Worm (Caenorhabditis elegans) whole organism, L4 larva: Measurements from ENCODE around the gene Y54G2A.40.

Source experiments
- D1046.2 ChIP-seq: fragments of 200-800 bp; sonication (Bioruptor generic); IDR thresholded peaks from 2 replicates; pipeline ENCODE4 v1.3.6; 2022; ENCODE audit warnings: missing genetic modification characterization, missing compliant biosample characterization
- F44E2.7 ChIP-seq: fragments of 200-800 bp; sonication (Bioruptor generic); IDR thresholded peaks from 2 replicates; pipeline ENCODE4 v2.1.2; 2022; ENCODE audit warnings: missing genetic modification characterization, missing compliant biosample characterization
- F49E8.2 ChIP-seq: sonication (generic microtip); optimal IDR thresholded peaks from 2 replicates; lab custom pipeline; 2016; ENCODE audit warnings: missing compliant biosample characterization, mild to moderate bottlenecking, missing genetic modification characterization, borderline replicate concordance
- R02D3.7 ChIP-seq: fragments of 150-350 bp; sonication (generic microtip); optimal IDR thresholded peaks from 3 replicates; lab custom pipeline; 2014; ENCODE audit warnings: missing biosample characterization, missing genetic modification characterization
- T20F7.1 ChIP-seq: fragments of 200-800 bp; sonication (Bioruptor generic); optimal IDR thresholded peaks from 2 replicates; lab custom pipeline; 2018; ENCODE audit warnings: mild to moderate bottlenecking, missing genetic modification characterization, missing compliant biosample characterization
- T26A8.4 ChIP-seq: fragments of 200-800 bp; sonication (Bioruptor generic); IDR thresholded peaks from 2 replicates; pipeline ENCODE4 v1.3.6; 2022; ENCODE audit warnings: missing genetic modification characterization, missing compliant biosample characterization
- Y105C5A.15 ChIP-seq: fragments of 200-800 bp; sonication (Bioruptor generic); IDR thresholded peaks from 2 replicates; pipeline ENCODE4 v1.3.6; 2022; ENCODE audit warnings: missing genetic modification characterization, missing compliant biosample characterization
- Y48G9A.11 ChIP-seq: fragments of 200-800 bp; sonication (Bioruptor generic); IDR thresholded peaks from 2 replicates; pipeline ENCODE4 v1.3.6; 2022; ENCODE audit warnings: missing genetic modification reagents, missing genetic modification characterization, missing compliant biosample characterization
- Y75B8A.6 ChIP-seq: fragments of 200-800 bp; sonication (Bioruptor generic); IDR thresholded peaks from 2 replicates; pipeline ENCODE4 v1.3.6; 2022; ENCODE audit warnings: missing genetic modification reagents, missing genetic modification characterization, missing compliant biosample characterization
- ZK546.5 ChIP-seq, 2 experiments: sonication (generic microtip); optimal IDR thresholded peaks; 2 replicates each; lab custom pipeline; 2017; ENCODE audit warnings: missing biosample characterization in 2 of 2, missing genetic modification characterization in 2 of 2
- attf-4 ChIP-seq: sonication (generic microtip); optimal IDR thresholded peaks from 3 replicates; lab custom pipeline; 2017; ENCODE audit warnings: missing biosample characterization, missing genetic modification characterization
- ceh-28 ChIP-seq: fragments of 150-350 bp; optimal IDR thresholded peaks from 2 replicates; lab custom pipeline; 2014; ENCODE audit warnings: missing biosample characterization, missing genetic modification reagents, missing genetic modification characterization
- ces-1 ChIP-seq: fragments of 150-350 bp; sonication (generic microtip); optimal IDR thresholded peaks from 4 replicates; lab custom pipeline; 2014; ENCODE audit warnings: missing biosample characterization, missing genetic modification reagents, missing genetic modification characterization
- cey-2 ChIP-seq: sonication (generic microtip); optimal IDR thresholded peaks from 3 replicates; lab custom pipeline; 2017; ENCODE audit warnings: missing genetic modification characterization, mild to moderate bottlenecking, missing compliant biosample characterization, antibody characterized with exemption, borderline replicate concordance; ENCODE audit not compliant: insufficient read depth
- daf-12 ChIP-seq: fragments of 150-350 bp; optimal IDR thresholded peaks from 2 replicates; lab custom pipeline; 2014; ENCODE audit warnings: missing biosample characterization, missing genetic modification reagents, missing genetic modification characterization
- daf-19 ChIP-seq: fragments of 200-800 bp; sonication (Bioruptor generic); conservative IDR thresholded peaks from 2 replicates; pipeline ENCODE4 v1.3.6; 2022; ENCODE audit warnings: missing genetic modification characterization, missing compliant biosample characterization
- daf-8 ChIP-seq: fragments of 200-800 bp; sonication (Bioruptor generic); IDR thresholded peaks from 2 replicates; pipeline ENCODE4 v1.3.6; 2022; ENCODE audit warnings: missing genetic modification characterization, missing compliant biosample characterization
- dve-1 ChIP-seq: sonication (generic microtip); optimal IDR thresholded peaks from 2 replicates; lab custom pipeline; 2017; ENCODE audit warnings: antibody characterized with exemption, mild to moderate bottlenecking, missing genetic modification characterization, missing compliant biosample characterization; ENCODE audit not compliant: insufficient read depth
- egl-27 ChIP-seq: sonication (generic microtip); optimal IDR thresholded peaks from 3 replicates; lab custom pipeline; 2017; ENCODE audit warnings: missing biosample characterization, missing genetic modification reagents, missing genetic modification characterization
- egl-43 ChIP-seq: fragments of 200-800 bp; sonication (Bioruptor generic); IDR thresholded peaks from 2 replicates; pipeline ENCODE4 v1.3.6; 2022; ENCODE audit warnings: missing genetic modification reagents, missing genetic modification characterization, missing compliant biosample characterization
- fos-1 ChIP-seq: fragments of 150-350 bp; optimal IDR thresholded peaks from 2 replicates; lab custom pipeline; 2014; ENCODE audit warnings: missing biosample characterization, missing genetic modification characterization
- hlh-11 ChIP-seq: fragments of 200-800 bp; sonication (Bioruptor generic); optimal IDR thresholded peaks from 2 replicates; lab custom pipeline; 2018; ENCODE audit warnings: mild to moderate bottlenecking, missing genetic modification characterization, missing compliant biosample characterization
- hlh-30 ChIP-seq: sonication (generic microtip); optimal IDR thresholded peaks from 2 replicates; lab custom pipeline; 2017; ENCODE audit warnings: antibody characterized with exemption, mild to moderate bottlenecking, missing genetic modification characterization, missing compliant biosample characterization; ENCODE audit not compliant: insufficient read depth
- lin-1 ChIP-seq: fragments of 200-800 bp; sonication (Bioruptor generic); IDR thresholded peaks from 2 replicates; pipeline ENCODE4 v1.3.6; 2022; ENCODE audit warnings: missing genetic modification reagents, missing genetic modification characterization, missing compliant biosample characterization
- lin-29 ChIP-seq: fragments of 200-800 bp; sonication (Bioruptor generic); IDR thresholded peaks from 2 replicates; pipeline ENCODE4 v1.3.6; 2022; ENCODE audit warnings: missing genetic modification reagents, missing genetic modification characterization, missing compliant biosample characterization
- lin-38 ChIP-seq: fragments of 200-800 bp; sonication (Bioruptor generic); IDR thresholded peaks from 2 replicates; pipeline ENCODE4 v1.3.6; 2022; ENCODE audit warnings: missing genetic modification reagents, missing genetic modification characterization, missing compliant biosample characterization
- lir-3 ChIP-seq: sonication (generic microtip); optimal IDR thresholded peaks from 2 replicates; lab custom pipeline; 2016; ENCODE audit warnings: mild to moderate bottlenecking, missing genetic modification characterization, missing compliant biosample characterization
- madf-5 ChIP-seq, 2 experiments: fragments of 200-800 bp; sonication (Bioruptor generic); IDR thresholded peaks; 2 replicates each; pipeline ENCODE4 v1.3.6; 2022; ENCODE audit warnings: missing compliant biosample characterization in 2 of 2, missing genetic modification characterization in 2 of 2
- madf-9 ChIP-seq: fragments of 200-800 bp; sonication (Bioruptor generic); conservative IDR thresholded peaks from 2 replicates; pipeline ENCODE4 v1.3.6; 2022; ENCODE audit warnings: missing genetic modification reagents, missing genetic modification characterization, missing compliant biosample characterization
- mdl-1 ChIP-seq, 2 experiments: fragments of 150-350 bp in 1 of 2; sonication (generic microtip) in 1 of 2; optimal IDR thresholded peaks; 2 replicates each; lab custom pipeline; 2014 to 2017; ENCODE audit warnings: missing biosample characterization in 2 of 2, missing genetic modification characterization in 2 of 2
- mxl-2 ChIP-seq: fragments of 200-800 bp; sonication (Bioruptor generic); conservative IDR thresholded peaks from 2 replicates; pipeline ENCODE4 v1.3.6; 2022; ENCODE audit warnings: missing genetic modification reagents, missing genetic modification characterization, missing compliant biosample characterization
- nhr-10 ChIP-seq: fragments of 150-350 bp; optimal IDR thresholded peaks from 2 replicates; lab custom pipeline; 2014; ENCODE audit warnings: missing biosample characterization, missing genetic modification characterization
- nhr-102 ChIP-seq: sonication (generic microtip); optimal IDR thresholded peaks from 2 replicates; lab custom pipeline; 2016; ENCODE audit warnings: mild to moderate bottlenecking, missing genetic modification characterization, moderate library complexity, missing compliant biosample characterization
- nhr-111 ChIP-seq: fragments of 200-800 bp; sonication (Bioruptor generic); optimal IDR thresholded peaks from 2 replicates; lab custom pipeline; 2018; ENCODE audit warnings: mild to moderate bottlenecking, missing genetic modification characterization, missing compliant biosample characterization
- nhr-25 ChIP-seq: sonication (generic microtip); optimal IDR thresholded peaks from 2 replicates; lab custom pipeline; 2017; ENCODE audit warnings: missing genetic modification characterization, mild to moderate bottlenecking, missing compliant biosample characterization, antibody characterized with exemption, moderate library complexity, borderline replicate concordance; ENCODE audit not compliant: insufficient read depth
- nhr-41 ChIP-seq: fragments of 200-800 bp; sonication (Bioruptor generic); IDR thresholded peaks from 2 replicates; pipeline ENCODE4 v1.3.6; 2022; ENCODE audit warnings: missing genetic modification reagents, missing genetic modification characterization, missing compliant biosample characterization
- nhr-42 ChIP-seq: fragments of 200-800 bp; sonication (Bioruptor generic); IDR thresholded peaks from 2 replicates; pipeline ENCODE4 v1.3.6; 2022; ENCODE audit warnings: missing genetic modification characterization, missing compliant biosample characterization
- nhr-48 ChIP-seq: sonication (generic microtip); optimal IDR thresholded peaks from 2 replicates; lab custom pipeline; 2016; ENCODE audit warnings: mild to moderate bottlenecking, missing genetic modification characterization, missing compliant biosample characterization
- pqm-1 ChIP-seq: sonication (generic microtip); optimal IDR thresholded peaks from 2 replicates; lab custom pipeline; 2017; ENCODE audit warnings: missing biosample characterization, missing genetic modification characterization
- rbr-2 ChIP-seq: sonication (generic microtip); optimal IDR thresholded peaks from 2 replicates; lab custom pipeline; 2016; ENCODE audit warnings: missing genotype, missing genetic modification characterization, missing compliant biosample characterization
- saeg-2 ChIP-seq: fragments of 200-800 bp; sonication (Bioruptor generic); IDR thresholded peaks from 2 replicates; pipeline ENCODE4 v1.3.6; 2022; ENCODE audit warnings: missing genetic modification reagents, missing genetic modification characterization, missing compliant biosample characterization
- sdz-12 ChIP-seq: fragments of 200-800 bp; sonication (Bioruptor generic); optimal IDR thresholded peaks from 2 replicates; lab custom pipeline; 2018; ENCODE audit warnings: mild to moderate bottlenecking, missing genetic modification characterization, missing compliant biosample characterization
- skn-1 ChIP-seq: fragments of 150-350 bp; optimal IDR thresholded peaks from 2 replicates; lab custom pipeline; 2014; ENCODE audit warnings: missing biosample characterization, missing genetic modification characterization
- spr-1 ChIP-seq: sonication (generic microtip); optimal IDR thresholded peaks from 2 replicates; lab custom pipeline; 2016; ENCODE audit warnings: mild to moderate bottlenecking, missing genetic modification characterization, missing compliant biosample characterization
- tag-97 ChIP-seq: fragments of 200-800 bp; sonication (Bioruptor generic); IDR thresholded peaks from 2 replicates; pipeline ENCODE4 v1.3.6; 2022; ENCODE audit warnings: missing genetic modification characterization, missing compliant biosample characterization
- unc-130 ChIP-seq: sonication (generic microtip); optimal IDR thresholded peaks from 2 replicates; lab custom pipeline; 2016; ENCODE audit warnings: missing genetic modification reagents, missing genetic modification characterization, missing compliant biosample characterization
- unc-39 ChIP-seq: sonication (generic microtip); optimal IDR thresholded peaks from 2 replicates; lab custom pipeline; 2017; ENCODE audit warnings: missing biosample characterization, missing genetic modification characterization
- vab-7 ChIP-seq: fragments of 200-800 bp; sonication (Bioruptor generic); IDR thresholded peaks from 2 replicates; pipeline ENCODE4 v1.3.6; 2022; ENCODE audit warnings: missing genetic modification reagents, missing genetic modification characterization, missing compliant biosample characterization
- zag-1 ChIP-seq: fragments of 150-350 bp; optimal IDR thresholded peaks from 2 replicates; lab custom pipeline; 2014; ENCODE audit warnings: missing biosample characterization, missing genetic modification characterization
- zfp-2 ChIP-seq: sonication (generic microtip); optimal IDR thresholded peaks from 2 replicates; lab custom pipeline; 2016; ENCODE audit warnings: mild to moderate bottlenecking, missing genetic modification characterization, missing compliant biosample characterization
- zfp-3 ChIP-seq: fragments of 200-800 bp; sonication (Bioruptor generic); conservative IDR thresholded peaks from 2 replicates; pipeline ENCODE4 v1.3.6; 2022; ENCODE audit warnings: missing genetic modification reagents, missing genetic modification characterization, missing compliant biosample characterization

The Y54G2A.40 gene

DNA sequence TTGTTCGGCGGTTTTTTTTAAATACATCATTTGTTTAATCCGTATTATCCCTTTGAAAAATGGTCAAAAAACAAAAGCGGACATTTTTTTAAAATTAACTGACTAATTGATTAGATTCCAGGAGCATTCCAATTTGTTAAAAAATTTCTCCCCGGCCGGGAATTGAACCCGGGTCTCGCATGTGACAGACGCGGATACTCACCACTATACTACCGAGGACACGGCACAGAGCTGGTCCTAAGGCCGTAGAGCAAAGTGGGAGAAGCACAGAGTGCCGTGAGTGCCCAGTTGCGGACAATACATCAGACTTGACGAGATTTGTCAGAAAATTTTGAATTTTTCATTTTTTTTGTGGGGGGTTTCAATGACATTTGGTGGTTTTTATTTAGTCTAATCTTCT is 45.3 kb upstream of the Y54G2A.40 start (continued):
- TF ChIP-seq nhr-25 (tag; lab: Kevin White, UChicago) (no peak), madf-9 (no peak; the same call in 1 of the 2 replicates), mdl-1 (tag; optimal IDR thresholded peaks at IDR 0.05; lab: Kevin White, UChicago) (no peak), zag-1 (tag; lab: Kevin White, UChicago) (no peak), F49E8.2 (peak; percentile 23), hlh-11 (peak; percentile 12), rbr-2 (tag; lab: Kevin White, UChicago) (no peak), cey-2 (tag; lab: Kevin White, UChicago) (no peak), tag-97 (GFP tag; lab: Robert Waterston, UW) (no peak), nhr-42 (GFP tag; lab: Robert Waterston, UW) (no peak), dve-1 (tag; lab: Kevin White, UChicago) (peak; percentile 66), T20F7.1 (no peak), madf-5 (GFP tag; IDR thresholded peaks at IDR 0.05; lab: Robert Waterston, UW) (peak in 1 of 2 experiments; percentile 46; a peak in 1 of 4 replicates), egl-27 (no peak), nhr-48 (tag; lab: Kevin White, UChicago) (no peak), mxl-2 (no peak), hlh-30 (peak; percentile 81), ces-1 (GFP tag; lab: Kevin White, UChicago) (no peak), nhr-102 (tag; lab: Kevin White, UChicago) (no peak), lin-38 (GFP tag; lab: Robert Waterston, UW) (peak; percentile 73), Y48G9A.11 (GFP tag; lab: Robert Waterston, UW) (peak; percentile 65), pqm-1 (tag; lab: Kevin White, UChicago) (no peak), zfp-2 (tag; lab: Kevin White, UChicago) (no peak), vab-7 (GFP tag; lab: Robert Waterston, UW) (peak; percentile 85), Y75B8A.6 (GFP tag; lab: Robert Waterston, UW) (peak; percentile 41; the same call in 1 of the 2 replicates), saeg-2 (GFP tag; lab: Robert Waterston, UW) (peak; percentile 61; the same call in 1 of the 2 replicates), T26A8.4 (GFP tag; lab: Robert Waterston, UW) (no peak; the same call in 1 of the 2 replicates), lir-3 (tag; lab: Kevin White, UChicago) (no peak), zfp-3 (peak; percentile 72; the same call in 1 of the 2 replicates), D1046.2 (GFP tag; lab: Robert Waterston, UW) (no peak), nhr-10 (tag; lab: Kevin White, UChicago) (no peak), daf-8 (GFP tag; lab: Robert Waterston, UW) (no peak), daf-19 (GFP tag; lab: Robert Waterston, UW) (no peak), sdz-12 (GFP tag; lab: Kevin White, UChicago) (no peak), egl-43 (GFP tag; lab: Robert Waterston, UW) (peak; percentile 91), R02D3.7 (tag; lab: Kevin White, UChicago) (no peak), unc-130 (GFP tag; lab: Kevin White, UChicago) (no peak), nhr-111 (GFP tag; lab: Kevin White, UChicago) (no peak), nhr-41 (GFP tag; lab: Robert Waterston, UW) (peak; percentile 35; the same call in 1 of the 2 replicates), F44E2.7 (GFP tag; lab: Robert Waterston, UW) (peak; percentile 68; the same call in 1 of the 2 replicates), ceh-28 (tag; lab: Kevin White, UChicago) (no peak), ZK546.5 (tag; optimal IDR thresholded peaks at IDR 0.05; lab: Kevin White, UChicago) (no peak), skn-1 (tag; lab: Kevin White, UChicago) (no peak), daf-12 (tag; lab: Kevin White, UChicago) (no peak), unc-39 (tag; lab: Kevin White, UChicago) (no peak), lin-1 (GFP tag; lab: Robert Waterston, UW) (0 out of 2 replicates have a peak, but pooled peaks have one; percentile 46), Y105C5A.15 (GFP tag; lab: Robert Waterston, UW) (no peak), attf-4 (no peak), lin-29 (no peak), fos-1 (tag; lab: Kevin White, UChicago) (no peak), spr-1 (peak; percentile 26)
